Worm (Caenorhabditis elegans): ENCODE measurements around the gene rnp-4.

Gene rnp-4

DNA sequence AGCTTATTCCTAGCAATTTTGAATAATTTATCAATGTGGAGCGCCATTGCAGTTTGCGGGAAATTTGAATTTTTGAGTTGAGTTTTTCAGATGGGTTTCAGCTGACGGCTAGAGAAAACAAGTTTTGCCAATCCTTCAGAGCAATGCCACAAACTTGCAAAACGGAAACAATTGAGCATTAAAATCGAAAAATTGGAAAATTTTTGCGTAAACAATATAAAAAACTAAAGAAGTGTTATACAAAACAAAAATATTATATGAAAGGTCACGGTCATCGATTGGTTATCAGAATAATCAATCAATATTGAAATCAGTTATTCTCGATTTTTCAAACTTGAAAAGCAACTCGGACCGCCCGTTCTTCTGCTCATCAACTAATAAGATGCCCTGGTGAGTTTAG lies 4.9 kb upstream of the rnp-4 start, which contains the start of gene R07E5.15:
TSS of gene R07E5.15 (plus strand) at position 301 of the 400 bp plus-strand sequence.
- TF ChIP-seq ceh-20 (GFP tag; IDR thresholded peaks at IDR 0.05) (no peak), madf-5 (GFP tag; IDR thresholded peaks at IDR 0.05) (no peak), daf-19 (GFP tag; conservative IDR thresholded peaks at IDR 0.05) (no peak), nhr-6 (tag; optimal IDR thresholded peaks at IDR 0.05) (no peak), nhr-111 (GFP tag; optimal IDR thresholded peaks at IDR 0.05) (no peak), R02D3.7 (tag; optimal IDR thresholded peaks at IDR 0.05) (no peak), F44E2.7 (GFP tag; IDR thresholded peaks at IDR 0.05) (no peak), lin-29 (GFP tag; IDR thresholded peaks at IDR 0.05) (no peak), attf-4 (tag; optimal IDR thresholded peaks at IDR 0.05) (no peak), tra-1 (GFP tag; IDR thresholded peaks at IDR 0.05) (no peak), Y105C5A.15 (GFP tag; IDR thresholded peaks at IDR 0.05) (no peak), nhr-42 (GFP tag; IDR thresholded peaks at IDR 0.05) (no peak), F49E8.2 (tag; optimal IDR thresholded peaks at IDR 0.05; ENCODE audit: borderline replicate concordance) (no peak), duxl-1 (tag; optimal IDR thresholded peaks at IDR 0.05; ENCODE audit: poor library complexity) (no peak)

ce11 chrIII:4404339-4404836 lies 1.7 kb upstream of the rnp-4 start, which contains the start of the genes R07E5.17 and snfc-5:
TSS of gene R07E5.17 (minus strand) at chrIII:4404436.
TSS of gene snfc-5 (plus strand) at chrIII:4404786.
- TF ChIP-seq madf-9 (GFP tag; conservative IDR thresholded peaks at IDR 0.05) (no peak), mep-1 (tag; optimal IDR thresholded peaks at IDR 0.05) (no peak), ZK546.5 (tag; optimal IDR thresholded peaks at IDR 0.05) (no peak), tag-97 (GFP tag; IDR thresholded peaks at IDR 0.05) (no peak), duxl-1 (tag; optimal IDR thresholded peaks at IDR 0.05; ENCODE audit: poor library complexity) (no peak), T20F7.1 (GFP tag; optimal IDR thresholded peaks at IDR 0.05) (no peak), F26F4.8 (GFP tag; conservative IDR thresholded peaks at IDR 0.05) (no peak), ama-1 (optimal IDR thresholded peaks at IDR 0.05) (no peak), snpc-4 (tag; optimal IDR thresholded peaks at IDR 0.05) (no peak), ceh-82 (tag; optimal IDR thresholded peaks at IDR 0.05) (no peak), jun-1 (tag; optimal IDR thresholded peaks at IDR 0.05) (no peak), Y105C5A.15 (GFP tag; IDR thresholded peaks at IDR 0.05) (no peak), fkh-10 (GFP tag; optimal IDR thresholded peaks at IDR 0.05) (no peak), mes-2 (tag; optimal IDR thresholded peaks at IDR 0.05; ENCODE audit: poor library complexity, severe bottlenecking) (no peak), lsy-2 (tag; optimal IDR thresholded peaks at IDR 0.05) (no peak), pqm-1 (tag; optimal IDR thresholded peaks at IDR 0.05) (peak; percentile 25), ztf-11 (tag; optimal IDR thresholded peaks at IDR 0.05) (no peak), sdz-12 (GFP tag; optimal IDR thresholded peaks at IDR 0.05) (no peak), saeg-2 (GFP tag; IDR thresholded peaks at IDR 0.05) (no peak), dmd-6 (GFP tag; IDR thresholded peaks at IDR 0.05) (no peak), fos-1 (tag; optimal IDR thresholded peaks at IDR 0.05) (no peak), dpl-1 (GFP tag; optimal IDR thresholded peaks at IDR 0.05) (peak; percentile 47), nhr-102 (tag; optimal IDR thresholded peaks at IDR 0.05) (no peak), D1046.2 (GFP tag; IDR thresholded peaks at IDR 0.05) (no peak), unc-130 (GFP tag; optimal IDR thresholded peaks at IDR 0.05) (no peak), zip-2 (tag; optimal IDR thresholded peaks at IDR 0.05) (no peak), nhr-77 (tag; optimal IDR thresholded peaks at IDR 0.05) (peak; percentile 46), lin-38 (GFP tag; IDR thresholded peaks at IDR 0.05) (peak; percentile 82), T26A8.4 (GFP tag; IDR thresholded peaks at IDR 0.05) (no peak), nhr-28 (tag; optimal IDR thresholded peaks at IDR 0.05) (no peak), zag-1 (tag; optimal IDR thresholded peaks at IDR 0.05) (no peak), nhr-42 (GFP tag; IDR thresholded peaks at IDR 0.05) (no peak), daf-8 (GFP tag; IDR thresholded peaks at IDR 0.05) (no peak), aly-2 (tag; optimal IDR thresholded peaks at IDR 0.05) (no peak), mxl-2 (GFP tag; conservative IDR thresholded peaks at IDR 0.05) (no peak), F44E2.7 (GFP tag; IDR thresholded peaks at IDR 0.05) (no peak), ztf-7 (tag; optimal IDR thresholded peaks at IDR 0.05) (no peak), spr-3 (GFP tag; optimal IDR thresholded peaks at IDR 0.05) (no peak), mdl-1 (tag; optimal IDR thresholded peaks at IDR 0.05) (peak in 1 of 2 experiments; percentile 21), arid-1 (GFP tag; conservative IDR thresholded peaks at IDR 0.05) (no peak)

Data from whole organism, L4 larva.